Fruit fly (Drosophila melanogaster) whole organism: ENCODE data around the gene CG5445.

Source experiments
- CG8478 ChIP-seq: fragments of >200 bp; optimal IDR thresholded peaks from 2 replicates; lab custom pipeline; 2018; ENCODE audit warnings: inconsistent platforms
- Dll ChIP-seq: fragments of >200 bp; optimal IDR thresholded peaks from 2 replicates; lab custom pipeline; 2017
- EcR ChIP-seq, 2 experiments: fragments of >200 bp; optimal IDR thresholded peaks; 2 replicates each; lab custom pipeline; 2017; ENCODE audit warnings: missing biosample characterization in 2 of 2, missing genetic modification characterization in 2 of 2, missing genetic modification reagents in 2 of 2
- pan ChIP-seq: fragments of >200 bp; optimal IDR thresholded peaks from 2 replicates; lab custom pipeline; 2017
- psq ChIP-seq: fragments of >200 bp; optimal IDR thresholded peaks from 2 replicates; lab custom pipeline; 2017
- usp ChIP-seq: fragments of >200 bp; optimal IDR thresholded peaks from 2 replicates; lab custom pipeline; 2017; ENCODE audit warnings: missing biosample characterization, missing genetic modification characterization, mixed read lengths

dm6 chrX:17294169-17294833, 12.0 kb downstream of the CG5445 start:
- TF ChIP-seq EcR (GFP tag; optimal IDR thresholded peaks at IDR 0.05; lab: Kevin White, UChicago) (no peak), psq (lab: Kevin White, UChicago) (no peak), CG8478 (lab: Kevin White, UChicago) (no peak), usp (no peak), Dll (lab: Kevin White, UChicago) (no peak), pan (lab: Kevin White, UChicago) (no peak)
